Fruit fly (Drosophila melanogaster): ENCODE data around the gene CG8188.

CG8188 gene

dm6 chrX:17697703-17698145 lies 5.1 kb downstream of the CG8188 start:
- TF ChIP-seq stwl (tag; optimal IDR thresholded peaks at IDR 0.05), result peak; percentile 84
- TF ChIP-seq Ets97D (GFP tag; optimal IDR thresholded peaks at IDR 0.05), result no peak
- TF ChIP-seq sr (GFP tag; IDR thresholded peaks at IDR 0.05), result no peak
- no peak for TF ChIP-seq C15 (GFP tag; IDR thresholded peaks at IDR 0.05)
- TF ChIP-seq wek (GFP tag; optimal IDR thresholded peaks at IDR 0.05), result no peak
- no peak for TF ChIP-seq sob (GFP tag; IDR thresholded peaks at IDR 0.05)
- no peak for TF ChIP-seq hkb (optimal IDR thresholded peaks at IDR 0.05)
- no peak for TF ChIP-seq hkb (GFP tag; IDR thresholded peaks at IDR 0.05)
- no peak for TF ChIP-seq CG10959 (GFP tag; IDR thresholded peaks at IDR 0.05)
- TF ChIP-seq CG1529 (GFP tag; optimal IDR thresholded peaks at IDR 0.05), result no peak
- TF ChIP-seq onecut (GFP tag; IDR thresholded peaks at IDR 0.05), result peak; percentile 54
- TF ChIP-seq fru (optimal IDR thresholded peaks at IDR 0.05), result no peak
- no peak for TF ChIP-seq fd102C (GFP tag; optimal IDR thresholded peaks at IDR 0.05)
- no peak for TF ChIP-seq CG17612 (GFP tag; IDR thresholded peaks at IDR 0.05)
- TF ChIP-seq CG10267 (tag; optimal IDR thresholded peaks at IDR 0.05), result peak; percentile 55
- TF ChIP-seq CG10979 (tag; optimal IDR thresholded peaks at IDR 0.05), result peak; percentile 97
- TF ChIP-seq NC2α (GFP tag; optimal IDR thresholded peaks at IDR 0.05), result no peak
- TF ChIP-seq CTCF (GFP tag; optimal IDR thresholded peaks at IDR 0.05), result peak; percentile 89
- TF ChIP-seq emc (GFP tag; optimal IDR thresholded peaks at IDR 0.05), result no peak
- no peak for TF ChIP-seq CG10321 (GFP tag; IDR thresholded peaks at IDR 0.05)
- TF ChIP-seq CG11696 (GFP tag; IDR thresholded peaks at IDR 0.05), result no peak
- TF ChIP-seq CG8944 (GFP tag; optimal IDR thresholded peaks at IDR 0.05), result no peak
- no peak for TF ChIP-seq stc (GFP tag; IDR thresholded peaks at IDR 0.05)
- peak; percentile 8 for TF ChIP-seq mirr (GFP tag; optimal IDR thresholded peaks at IDR 0.05)
- TF ChIP-seq tap (tag; optimal IDR thresholded peaks at IDR 0.05), result no peak
- TF ChIP-seq Oaz (GFP tag; IDR thresholded peaks at IDR 0.05), result no peak
- TF ChIP-seq Sox100B (GFP tag; optimal IDR thresholded peaks at IDR 0.05), result no peak
- no peak for TF ChIP-seq Optix (GFP tag; IDR thresholded peaks at IDR 0.05)
- TF ChIP-seq CG9437 (GFP tag; optimal IDR thresholded peaks at IDR 0.05), result no peak
- TF ChIP-seq YL-1 (GFP tag; optimal IDR thresholded peaks at IDR 0.05), result no peak
- TF ChIP-seq h (optimal IDR thresholded peaks at IDR 0.05), result no peak
- no peak for TF ChIP-seq Dp (GFP tag; optimal IDR thresholded peaks at IDR 0.05)
- TF ChIP-seq slbo (GFP tag; IDR thresholded peaks at IDR 0.05), result no peak
- TF ChIP-seq Lim3 (GFP tag; IDR thresholded peaks at IDR 0.05), result no peak
- no peak for TF ChIP-seq ATbp (GFP tag; optimal IDR thresholded peaks at IDR 0.05)
- TF ChIP-seq unpg (GFP tag; optimal IDR thresholded peaks at IDR 0.05), result no peak
- TF ChIP-seq hb (GFP tag; IDR thresholded peaks at IDR 0.05; ENCODE audit: partially characterized antibody), result no peak
- no peak for TF ChIP-seq CG14014 (GFP tag; IDR thresholded peaks at IDR 0.05)
- no peak for TF ChIP-seq CG12769 (tag; optimal IDR thresholded peaks at IDR 0.05)
- TF ChIP-seq CG14710 (tag; optimal IDR thresholded peaks at IDR 0.05), result no peak
- no peak for TF ChIP-seq ase (GFP tag; IDR thresholded peaks at IDR 0.05)
- TF ChIP-seq chm (GFP tag; IDR thresholded peaks at IDR 0.05), result no peak
- no peak for TF ChIP-seq caup (GFP tag; optimal IDR thresholded peaks at IDR 0.05; ENCODE audit: severe bottlenecking)
- no peak for TF ChIP-seq tgo (GFP tag; IDR thresholded peaks at IDR 0.05)
- TF ChIP-seq corto (GFP tag; optimal IDR thresholded peaks at IDR 0.05), result no peak
- no peak for TF ChIP-seq Dll (GFP tag; IDR thresholded peaks at IDR 0.05; ENCODE audit: partially characterized antibody)
- no peak for TF ChIP-seq Six4 (GFP tag; optimal IDR thresholded peaks at IDR 0.05)
- no peak for TF ChIP-seq CG11093 (GFP tag; IDR thresholded peaks at IDR 0.05)
- no peak for TF ChIP-seq CG10565 (GFP tag; optimal IDR thresholded peaks at IDR 0.05)
- TF ChIP-seq Ptx1 (GFP tag; IDR thresholded peaks at IDR 0.05), result no peak
- no peak for TF ChIP-seq bcd (GFP tag; optimal IDR thresholded peaks at IDR 0.05)
- no peak for TF ChIP-seq Rx (GFP tag; IDR thresholded peaks at IDR 0.05)
- no peak for TF ChIP-seq CG12299 (tag; optimal IDR thresholded peaks at IDR 0.05)
- no peak for TF ChIP-seq D (optimal IDR thresholded peaks at IDR 0.05)
- TF ChIP-seq D (GFP tag; optimal IDR thresholded peaks at IDR 0.05), result no peak
